Worm (Caenorhabditis elegans): ENCODE data around the gene H39E23.2.

Gene H39E23.2

DNA sequence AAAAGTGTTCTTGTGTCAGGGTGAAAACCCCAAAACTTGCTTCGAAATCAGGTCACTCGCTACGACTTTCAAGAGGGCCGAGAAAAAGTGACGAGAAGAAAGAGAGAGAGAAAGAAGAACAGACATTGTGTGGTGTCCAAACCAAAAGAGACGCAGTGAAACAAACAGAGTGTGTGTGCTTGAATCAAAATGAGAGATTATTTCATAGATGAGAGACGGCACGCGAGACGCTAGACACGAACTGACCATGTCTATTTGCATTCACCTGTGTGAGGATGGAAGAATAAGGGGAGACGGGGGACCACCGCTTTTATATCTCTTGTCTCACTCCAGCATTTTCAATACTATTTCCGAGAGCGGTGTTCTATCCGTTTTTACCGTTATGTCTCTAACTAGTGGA lies 26.0 kb downstream of the H39E23.2 start (continued):
- TF ChIP-seq nhr-102 (tag; optimal IDR thresholded peaks at IDR 0.05) = peak; percentile 4
- TF ChIP-seq tag-97 (GFP tag; IDR thresholded peaks at IDR 0.05) = no peak
- no peak for TF ChIP-seq nhr-237 (tag; optimal IDR thresholded peaks at IDR 0.05)
- no peak for TF ChIP-seq daf-8 (GFP tag; IDR thresholded peaks at IDR 0.05)
- TF ChIP-seq Y48G9A.11 (GFP tag; IDR thresholded peaks at IDR 0.05) = no peak
- TF ChIP-seq ztf-11 (tag; optimal IDR thresholded peaks at IDR 0.05) = no peak

ce11 chrV:14137766-14138165 lies 27.6 kb downstream of the H39E23.2 start, which contains the start of gene AH10.4:
Gene AH10.4 (minus strand): TSS chrV:14137866.
- peak; percentile 42; the same call in 1 of the 2 replicates for TF ChIP-seq set-16 (GFP tag; IDR thresholded peaks at IDR 0.05)

- TF ChIP-seq spr-3 (GFP tag; optimal IDR thresholded peaks at IDR 0.05) (no peak), nhr-237 (tag; optimal IDR thresholded peaks at IDR 0.05) (no peak), nhr-6 (tag; optimal IDR thresholded peaks at IDR 0.05) (peak; percentile 61), lin-29 (GFP tag; IDR thresholded peaks at IDR 0.05) (no peak), aha-1 (tag) (peak; percentile 67), sdz-12 (GFP tag; optimal IDR thresholded peaks at IDR 0.05) (no peak), lin-38 (GFP tag; IDR thresholded peaks at IDR 0.05) (no peak), snpc-1.2 (GFP tag; IDR thresholded peaks at IDR 0.05) (no peak), ztf-11 (tag; optimal IDR thresholded peaks at IDR 0.05) (no peak), nhr-25 (tag; optimal IDR thresholded peaks at IDR 0.05; ENCODE audit: borderline replicate concordance, insufficient read depth) (peak; percentile 10), hlh-11 (tag; optimal IDR thresholded peaks at IDR 0.05) (peak; percentile 10), mep-1 (tag; optimal IDR thresholded peaks at IDR 0.05) (peak; percentile 24), Y75B8A.6 (GFP tag; IDR thresholded peaks at IDR 0.05) (no peak)
Measured at ce11 chrV:14139252-14140100, 29.3 kb downstream of the H39E23.2 start.

DNA sequence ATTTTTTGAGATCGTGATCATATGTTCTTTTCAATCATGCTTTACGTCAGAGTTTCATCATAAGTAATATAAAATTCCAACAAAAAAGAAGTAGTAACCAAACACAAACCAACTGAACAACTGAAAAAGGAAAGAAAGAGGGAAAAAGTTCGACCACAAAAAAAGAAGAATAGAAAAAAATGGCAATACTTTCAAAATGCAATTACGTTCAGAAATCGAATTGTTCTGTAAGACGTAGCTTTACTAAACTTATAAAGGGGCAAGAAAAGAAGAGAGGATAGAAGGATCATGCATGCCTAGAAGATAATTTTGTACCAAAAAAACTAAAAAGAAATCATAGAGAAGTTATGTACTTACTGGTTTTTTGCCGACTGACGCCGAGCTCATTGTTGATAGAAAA lies 30.6 kb downstream of the H39E23.2 start:
- TF ChIP-seq lin-29 (GFP tag; IDR thresholded peaks at IDR 0.05) (no peak), T26A8.4 (GFP tag; IDR thresholded peaks at IDR 0.05) (no peak), ceh-44 (GFP tag; IDR thresholded peaks at IDR 0.05) (no peak), ces-1 (GFP tag; optimal IDR thresholded peaks at IDR 0.05) (peak; percentile 96), nhr-77 (tag; optimal IDR thresholded peaks at IDR 0.05) (no peak), Y105C5A.15 (GFP tag; IDR thresholded peaks at IDR 0.05) (no peak), F44E2.7 (GFP tag; IDR thresholded peaks at IDR 0.05) (no peak), fkh-10 (GFP tag; optimal IDR thresholded peaks at IDR 0.05) (peak; percentile 82), lsy-2 (tag; optimal IDR thresholded peaks at IDR 0.05) (peak in 1 of 2 experiments; percentile 4), nhr-10 (tag; optimal IDR thresholded peaks at IDR 0.05) (no peak), ctbp-1 (GFP tag; IDR thresholded peaks at IDR 0.05) (0 out of 2 replicates have a peak, but pooled peaks have one; percentile 8), dve-1 (tag; optimal IDR thresholded peaks at IDR 0.05; ENCODE audit: insufficient read depth) (no peak), nhr-28 (tag; optimal IDR thresholded peaks at IDR 0.05) (no peak), F10B5.3 (tag; optimal IDR thresholded peaks at IDR 0.05) (no peak)

ce11 chrV:14141846-14142245 lies 31.7 kb downstream of the H39E23.2 start:
- TF ChIP-seq lin-13 (GFP tag; optimal IDR thresholded peaks at IDR 0.05) (no peak), F37D6.2 (tag; optimal IDR thresholded peaks at IDR 0.05) (no peak), nhr-237 (tag; optimal IDR thresholded peaks at IDR 0.05) (no peak), Y105C5A.15 (GFP tag; IDR thresholded peaks at IDR 0.05) (no peak), cey-2 (tag; optimal IDR thresholded peaks at IDR 0.05; ENCODE audit: borderline replicate concordance, insufficient read depth) (no peak), hif-1 (tag; optimal IDR thresholded peaks at IDR 0.05) (no peak), F26F4.8 (GFP tag; conservative IDR thresholded peaks at IDR 0.05) (no peak), unc-62 (GFP tag; optimal IDR thresholded peaks at IDR 0.05 in 1 of 2) (peak in 1 of 2 experiments; percentile 92), unc-62 (tag; optimal IDR thresholded peaks at IDR 0.05) (no peak), ceh-82 (tag; optimal IDR thresholded peaks at IDR 0.05) (no peak)

All from whole organism, L4 larva.